Fruit fly (Drosophila melanogaster) whole organism, embryonic: ENCODE measurements around the gene PGRP-LE.

Source experiments
- ATbp ChIP-seq: fragments of 200-800 bp; sonication (Bioruptor generic); optimal IDR thresholded peaks from 2 replicates; lab custom pipeline; 2017; ENCODE audit warnings: missing biosample characterization, mild to moderate bottlenecking, missing genetic modification characterization, missing genetic modification reagents
- Atf-2 ChIP-seq: fragments of 200-800 bp; sonication (Bioruptor generic); optimal IDR thresholded peaks from 2 replicates; lab custom pipeline; 2016; ENCODE audit warnings: missing biosample characterization, missing genetic modification characterization
- BtbVII ChIP-seq: fragments of 200-800 bp; sonication (Bioruptor generic); optimal IDR thresholded peaks from 3 replicates; lab custom pipeline; 2017; ENCODE audit warnings: missing biosample characterization, mild to moderate bottlenecking, missing genetic modification characterization
- CG10543 ChIP-seq: fragments of 200-800 bp; sonication (Bioruptor generic); optimal IDR thresholded peaks from 3 replicates; lab custom pipeline; 2017; ENCODE audit warnings: missing biosample characterization, mild to moderate bottlenecking, missing genetic modification characterization, moderate library complexity
- CG10979 ChIP-seq: fragments of 200-800 bp; sonication (Bioruptor generic); optimal IDR thresholded peaks from 2 replicates; lab custom pipeline; 2018; ENCODE audit warnings: missing biosample characterization, mild to moderate bottlenecking, missing genetic modification characterization, moderate library complexity
- CG13287 ChIP-seq: fragments of 200-800 bp; sonication (Bioruptor generic); IDR thresholded peaks from 2 replicates; pipeline ENCODE4 v1.3.6; 2022; ENCODE audit warnings: missing biosample characterization, missing genetic modification characterization; ENCODE audit not compliant: partially characterized antibody
- CG13296 ChIP-seq: fragments of 200-800 bp; sonication (Bioruptor generic); optimal IDR thresholded peaks from 3 replicates; lab custom pipeline; 2018; ENCODE audit warnings: missing biosample characterization, mild to moderate bottlenecking, missing genetic modification characterization
- CG15696 ChIP-seq: fragments of 200-800 bp; sonication (Bioruptor generic); optimal IDR thresholded peaks from 2 replicates; lab custom pipeline; 2019; ENCODE audit warnings: missing biosample characterization, mild to moderate bottlenecking, missing genetic modification characterization, moderate library complexity
- CG17328 ChIP-seq: fragments of 200-800 bp; sonication (Bioruptor generic); IDR thresholded peaks from 2 replicates; pipeline ENCODE4 v1.3.6; 2022; ENCODE audit warnings: missing biosample characterization, missing genetic modification characterization
- CG18262 ChIP-seq: fragments of 200-800 bp; optimal IDR thresholded peaks from 3 replicates; lab custom pipeline; 2019; ENCODE audit warnings: missing biosample characterization, mild to moderate bottlenecking, missing genetic modification characterization, moderate library complexity
- CG2116 ChIP-seq: fragments of 200-800 bp; sonication (Bioruptor generic); optimal IDR thresholded peaks from 3 replicates; lab custom pipeline; 2018; ENCODE audit warnings: missing biosample characterization, mild to moderate bottlenecking, missing genetic modification characterization
- CG2129 ChIP-seq: fragments of 200-800 bp; sonication (Bioruptor generic); IDR thresholded peaks from 2 replicates; pipeline ENCODE4 v1.3.6; 2022; ENCODE audit warnings: missing biosample characterization, missing genetic modification characterization; ENCODE audit not compliant: partially characterized antibody
- CG34224 ChIP-seq: fragments of 200-800 bp; sonication (Bioruptor generic); IDR thresholded peaks from 3 replicates; pipeline ENCODE4 v1.3.6; 2022; ENCODE audit warnings: missing biosample characterization, missing genetic modification characterization; ENCODE audit not compliant: partially characterized antibody
- CG4617 ChIP-seq: fragments of 200-800 bp; sonication (Bioruptor generic); optimal IDR thresholded peaks from 3 replicates; lab custom pipeline; 2016; ENCODE audit warnings: missing biosample characterization, missing genetic modification characterization, borderline replicate concordance
- CG5180 ChIP-seq: fragments of 200-800 bp; sonication (Bioruptor generic); optimal IDR thresholded peaks from 3 replicates; lab custom pipeline; 2017; ENCODE audit warnings: missing biosample characterization, missing genetic modification characterization, mild to moderate bottlenecking, moderate library complexity, missing genetic modification reagents
- CG6254 ChIP-seq: fragments of 200-800 bp; sonication (Bioruptor generic); optimal IDR thresholded peaks from 3 replicates; lab custom pipeline; 2017; ENCODE audit warnings: mild to moderate bottlenecking, missing biosample characterization, missing genetic modification reagents, missing genetic modification characterization
- CG6791 ChIP-seq: fragments of 200-800 bp; sonication (Bioruptor generic); IDR thresholded peaks from 3 replicates; pipeline ENCODE4 v1.3.6; 2022; ENCODE audit warnings: missing biosample characterization, missing genetic modification characterization; ENCODE audit not compliant: partially characterized antibody
- CG9437 ChIP-seq: fragments of 200-800 bp; sonication (Bioruptor generic); optimal IDR thresholded peaks from 2 replicates; lab custom pipeline; 2018; ENCODE audit warnings: missing biosample characterization, mild to moderate bottlenecking, missing genetic modification characterization
- CTCF ChIP-seq: fragments of 200-800 bp; sonication (Bioruptor generic); optimal IDR thresholded peaks from 2 replicates; lab custom pipeline; 2017; ENCODE audit warnings: missing biosample characterization, mild to moderate bottlenecking, missing genetic modification characterization, moderate library complexity
- Chrac-16 ChIP-seq: fragments of 200-800 bp; sonication (Bioruptor generic); optimal IDR thresholded peaks from 3 replicates; lab custom pipeline; 2016; ENCODE audit warnings: missing biosample characterization, missing genetic modification characterization
- CkIIα-i1 ChIP-seq: fragments of 200-800 bp; sonication (Bioruptor generic); IDR thresholded peaks from 2 replicates; pipeline ENCODE4 v1.3.6; 2022; ENCODE audit warnings: missing biosample characterization, missing genetic modification characterization
- D19B ChIP-seq: fragments of 200-800 bp; sonication (Bioruptor generic); optimal IDR thresholded peaks from 2 replicates; lab custom pipeline; 2017; ENCODE audit warnings: missing biosample characterization, mild to moderate bottlenecking, missing genetic modification characterization
- Dfd ChIP-seq, 2 experiments: fragments of >200 bp; optimal IDR thresholded peaks; 2 replicates each; lab custom pipeline; 2017; ENCODE audit warnings: missing biosample characterization in 2 of 2, missing genetic modification characterization in 2 of 2
- Ets97D ChIP-seq: fragments of 200-800 bp; sonication (Bioruptor generic); optimal IDR thresholded peaks from 3 replicates; lab custom pipeline; 2016; ENCODE audit warnings: missing biosample characterization, missing genetic modification characterization
- Fer3 ChIP-seq: fragments of 200-800 bp; sonication (Bioruptor generic); optimal IDR thresholded peaks from 2 replicates; lab custom pipeline; 2018; ENCODE audit warnings: missing biosample characterization, mild to moderate bottlenecking, missing genetic modification characterization, moderate library complexity
- HHEX ChIP-seq: fragments of 200-800 bp; sonication (Bioruptor generic); optimal IDR thresholded peaks from 3 replicates; lab custom pipeline; 2017; ENCODE audit warnings: missing biosample characterization, mild to moderate bottlenecking, missing genetic modification characterization, missing genetic modification reagents
- Hr39 ChIP-seq: fragments of >200 bp; optimal IDR thresholded peaks from 2 replicates; lab custom pipeline; 2017
- Hr78 ChIP-seq, 2 experiments: fragments of 200-800 bp in 1 of 2; fragments of >200 bp in 1 of 2; sonication (Bioruptor generic) in 1 of 2; optimal IDR thresholded peaks; 2 replicates each; lab custom pipeline; 2017 to 2019; ENCODE audit warnings: missing biosample characterization in 2 of 2, missing genetic modification characterization in 2 of 2, mild to moderate bottlenecking in 1 of 2, moderate library complexity in 1 of 2
- Med ChIP-seq: fragments of 200-800 bp; sonication (Bioruptor generic); peaks from one replicate; lab custom pipeline; 2016; ENCODE audit warnings: missing biosample characterization, missing genetic modification characterization, mild to moderate bottlenecking, inconsistent platforms, moderate library complexity
- Mrtf ChIP-seq: fragments of 200-800 bp; sonication (Bioruptor generic); IDR thresholded peaks from 3 replicates; pipeline ENCODE4 v1.3.6; 2022; ENCODE audit warnings: missing biosample characterization, missing genetic modification characterization
- Neu2 ChIP-seq: fragments of 200-800 bp; sonication (Bioruptor generic); optimal IDR thresholded peaks from 3 replicates; lab custom pipeline; 2016; ENCODE audit warnings: missing biosample characterization, missing genetic modification characterization, borderline replicate concordance
- Rfx ChIP-seq: fragments of 200-800 bp; sonication (Bioruptor generic); IDR thresholded peaks from 2 replicates; pipeline ENCODE4 v1.3.6; 2022; ENCODE audit warnings: missing biosample characterization, missing genetic modification characterization
- Scr ChIP-seq: fragments of 200-800 bp; sonication (Bioruptor generic); IDR thresholded peaks from 2 replicates; pipeline ENCODE4 v1.3.6; 2022; ENCODE audit warnings: missing biosample characterization, missing genetic modification characterization; ENCODE audit not compliant: partially characterized antibody
- Sry-δ ChIP-seq: fragments of 200-800 bp; sonication (Bioruptor generic); optimal IDR thresholded peaks from 2 replicates; lab custom pipeline; 2016; ENCODE audit warnings: missing biosample characterization, missing genetic modification characterization
- Usf ChIP-seq: fragments of 200-800 bp; sonication (Bioruptor generic); optimal IDR thresholded peaks from 2 replicates; lab custom pipeline; 2017; ENCODE audit warnings: missing genotype, missing biosample characterization, missing genetic modification characterization
- bbx ChIP-seq: fragments of 200-800 bp; sonication (Bioruptor generic); IDR thresholded peaks from 2 replicates; pipeline ENCODE4 v1.3.6; 2022; ENCODE audit warnings: missing biosample characterization, missing genetic modification characterization; ENCODE audit not compliant: partially characterized antibody
- corto ChIP-seq: fragments of 200-800 bp; sonication (Bioruptor generic); optimal IDR thresholded peaks from 2 replicates; lab custom pipeline; 2016; ENCODE audit warnings: missing biosample characterization, mild to moderate bottlenecking, missing genetic modification characterization, moderate library complexity
- dati ChIP-seq: fragments of 200-800 bp; sonication (Bioruptor generic); IDR thresholded peaks from 2 replicates; pipeline ENCODE4 v1.3.6; 2022; ENCODE audit warnings: missing biosample characterization, missing genetic modification characterization
- dimm ChIP-seq: fragments of 200-800 bp; sonication (Bioruptor generic); IDR thresholded peaks from 2 replicates; pipeline ENCODE4 v1.3.6; 2022; ENCODE audit warnings: missing biosample characterization, missing genetic modification characterization
- grn ChIP-seq: fragments of 200-800 bp; sonication (Bioruptor generic); optimal IDR thresholded peaks from 3 replicates; lab custom pipeline; 2017; ENCODE audit warnings: missing biosample characterization, missing genetic modification characterization
- hth ChIP-seq: fragments of >200 bp; optimal IDR thresholded peaks from 2 replicates; lab custom pipeline; 2017; ENCODE audit warnings: inconsistent platforms
- jing ChIP-seq: fragments of 200-800 bp; sonication (Bioruptor generic); optimal IDR thresholded peaks from 2 replicates; lab custom pipeline; 2018; ENCODE audit warnings: missing biosample characterization, mild to moderate bottlenecking, missing genetic modification characterization
- lola ChIP-seq, 3 experiments: fragments of >200 bp in 2 of 3; fragments of 200-800 bp in 1 of 3; sonication (Bioruptor generic) in 1 of 3; optimal IDR thresholded peaks; 2 replicates each; lab custom pipeline; 2017 to 2019; ENCODE audit warnings: missing biosample characterization in 3 of 3, missing genetic modification characterization in 3 of 3, mild to moderate bottlenecking in 1 of 3, moderate library complexity in 1 of 3
- nom ChIP-seq: fragments of 200-800 bp; sonication (Bioruptor generic); optimal IDR thresholded peaks from 2 replicates; lab custom pipeline; 2017; ENCODE audit warnings: missing biosample characterization, missing genetic modification characterization, mild to moderate bottlenecking, moderate library complexity, missing genetic modification reagents
- pan ChIP-seq, 4 experiments: fragments of >200 bp in 3 of 4; fragments of 200-800 bp in 1 of 4; sonication (Bioruptor generic) in 1 of 4; optimal IDR thresholded peaks in 3 of 4; IDR thresholded peaks in 1 of 4; 2 replicates each; pipeline versions ENCODE4 v1.3.6 to Lab custom; 2017 to 2022; ENCODE audit warnings: missing biosample characterization in 2 of 4, missing genetic modification characterization in 2 of 4, mixed read lengths in 1 of 4
- rib ChIP-seq: fragments of 200-800 bp; sonication (Bioruptor generic); IDR thresholded peaks from 2 replicates; pipeline ENCODE4 v1.3.6; 2022; ENCODE audit warnings: missing biosample characterization, missing genetic modification characterization
- zen2 ChIP-seq: fragments of 200-800 bp; sonication (Bioruptor generic); IDR thresholded peaks from 3 replicates; pipeline ENCODE4 v1.3.6; 2022; ENCODE audit warnings: missing biosample characterization, missing genetic modification characterization; ENCODE audit not compliant: partially characterized antibody

PGRP-LE gene

DNA sequence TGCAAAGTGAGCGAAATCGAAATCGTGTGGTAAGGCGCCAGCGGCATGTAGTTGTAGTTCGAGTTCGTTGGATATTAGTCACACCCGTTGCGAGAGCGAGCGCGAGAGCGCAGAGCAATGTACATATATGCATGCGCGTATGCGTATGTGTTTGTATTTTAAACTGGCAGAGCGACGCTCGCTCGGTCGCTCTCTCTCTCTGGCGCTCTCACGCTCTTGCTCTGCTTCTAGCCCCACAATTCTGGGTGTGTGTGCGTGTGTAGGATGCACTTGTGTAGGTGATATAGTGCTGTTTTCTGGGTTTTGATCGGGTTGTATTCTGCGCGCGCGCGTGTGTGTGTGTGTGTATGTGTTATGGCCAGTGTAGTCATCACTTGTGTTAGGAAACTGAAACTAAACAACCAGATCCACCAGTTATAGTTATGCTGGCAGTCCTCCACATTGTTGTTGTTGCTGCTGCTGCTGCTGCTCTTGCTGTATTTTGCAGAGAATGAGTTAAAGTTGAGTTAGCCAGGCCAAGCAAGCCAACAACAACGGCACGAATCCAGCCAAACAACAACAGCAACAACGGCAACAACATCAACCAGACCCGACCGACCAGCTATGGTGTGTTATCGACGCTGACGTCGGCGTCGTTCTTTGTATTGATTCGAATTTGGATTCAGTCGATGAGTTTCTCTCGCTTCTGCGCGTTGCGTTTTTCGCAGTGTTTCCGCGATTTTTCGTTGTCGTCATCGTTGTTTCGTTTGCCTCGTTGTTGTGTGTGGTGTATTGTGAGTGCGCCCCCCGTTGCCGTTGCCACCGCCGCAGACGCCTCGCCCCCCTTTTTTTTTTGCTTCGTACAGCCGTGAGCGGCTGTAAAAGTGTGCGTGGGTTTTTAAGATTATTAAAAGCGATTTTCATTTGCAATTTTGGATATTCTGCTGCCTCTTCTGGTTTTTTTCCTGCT is 8.3 kb upstream of the PGRP-LE start (continued):
- TF ChIP-seq CkIIα-i1 (GFP tag; lab: Robert Waterston, UW), result no peak
- peak; percentile 65 for TF ChIP-seq CG34224 (GFP tag; lab: Robert Waterston, UW)
- TF ChIP-seq lola (GFP tag; optimal IDR thresholded peaks at IDR 0.05; lab: Kevin White, UChicago), result peak in 1 of 3 experiments; percentile 61
- TF ChIP-seq Atf-2 (GFP tag; lab: Kevin White, UChicago), result no peak
- TF ChIP-seq CG2116 (GFP tag; lab: Kevin White, UChicago), result no peak
- peak; percentile 45; the same call in 2 of the 3 replicates for TF ChIP-seq zen2 (GFP tag; lab: Robert Waterston, UW)
- TF ChIP-seq CG9437 (GFP tag; lab: Kevin White, UChicago), result no peak
- peak; percentile 23; the same call in 1 of the 2 replicates for TF ChIP-seq Scr (GFP tag; lab: Robert Waterston, UW)
- TF ChIP-seq corto (GFP tag; lab: Kevin White, UChicago), result peak; percentile 54
- TF ChIP-seq bbx (GFP tag; lab: Robert Waterston, UW), result peak; percentile 12; the same call in 1 of the 2 replicates
- peak; percentile 32 for TF ChIP-seq Med
- no peak for TF ChIP-seq CG10979
- TF ChIP-seq nom (GFP tag; lab: Kevin White, UChicago), result peak; percentile 50
- peak; percentile 32; the same call in 1 of the 2 replicates for TF ChIP-seq CG13287 (GFP tag; lab: Robert Waterston, UW)
- TF ChIP-seq Sry-δ, result no peak
- no peak for TF ChIP-seq CG13296 (GFP tag; lab: Kevin White, UChicago)
- TF ChIP-seq CG18262, result no peak
- TF ChIP-seq D19B (GFP tag; lab: Kevin White, UChicago), result no peak
- TF ChIP-seq pan (optimal IDR thresholded peaks at IDR 0.05; lab: Kevin White, UChicago), result no peak
- TF ChIP-seq pan (GFP tag; optimal IDR thresholded peaks at IDR 0.05 in 1 of 2, IDR thresholded peaks at IDR 0.05 in 1 of 2), result peak in 1 of 2 experiments; percentile 26
- no peak for TF ChIP-seq jing (GFP tag; lab: Kevin White, UChicago)
- no peak for TF ChIP-seq hth (lab: Kevin White, UChicago)
- no peak for TF ChIP-seq CG6791
- no peak for TF ChIP-seq grn (GFP tag; lab: Kevin White, UChicago)
- no peak for TF ChIP-seq CG15696
- no peak for TF ChIP-seq CG6254 (GFP tag; lab: Kevin White, UChicago)
- peak; percentile 84 for TF ChIP-seq Hr39
- TF ChIP-seq Hr78 (GFP tag; optimal IDR thresholded peaks at IDR 0.05; lab: Kevin White, UChicago), result peak in 1 of 2 experiments; percentile 21
- no peak for TF ChIP-seq dati (GFP tag; lab: Robert Waterston, UW)
- peak; percentile 82 for TF ChIP-seq rib (GFP tag; lab: Robert Waterston, UW)
- TF ChIP-seq CTCF (GFP tag; lab: Kevin White, UChicago), result no peak
- no peak for TF ChIP-seq Ets97D (GFP tag; lab: Kevin White, UChicago)
- TF ChIP-seq HHEX (GFP tag; lab: Kevin White, UChicago), result no peak
- TF ChIP-seq Dfd (GFP tag; optimal IDR thresholded peaks at IDR 0.05; lab: Kevin White, UChicago), result peak in 1 of 2 experiments; percentile 37
- no peak for TF ChIP-seq Mrtf (GFP tag; lab: Robert Waterston, UW)
- TF ChIP-seq Rfx (GFP tag; lab: Robert Waterston, UW), result peak; percentile 51
- TF ChIP-seq BtbVII, result no peak
- no peak for TF ChIP-seq Fer3 (tag; lab: Kevin White, UChicago)
- TF ChIP-seq CG5180 (GFP tag; lab: Kevin White, UChicago), result peak; percentile 87
- TF ChIP-seq dimm (GFP tag; lab: Robert Waterston, UW), result no peak
- TF ChIP-seq CG4617 (GFP tag; lab: Kevin White, UChicago), result no peak
- no peak for TF ChIP-seq Usf
- TF ChIP-seq CG17328 (GFP tag; lab: Robert Waterston, UW), result no peak
- no peak for TF ChIP-seq Chrac-16 (GFP tag; lab: Kevin White, UChicago)
- TF ChIP-seq Neu2 (GFP tag; lab: Kevin White, UChicago), result no peak
- 0 out of 2 replicates have a peak, but pooled peaks have one; percentile 13 for TF ChIP-seq CG2129 (GFP tag; lab: Robert Waterston, UW)
- peak; percentile 66 for TF ChIP-seq CG10543 (GFP tag; lab: Kevin White, UChicago)
- no peak for TF ChIP-seq ATbp
